Worm (Caenorhabditis elegans): ENCODE data around the gene T07G12.3.

- TF ChIP-seq dao-5 (tag; optimal IDR thresholded peaks at IDR 0.05) (no peak), him-1 (tag; optimal IDR thresholded peaks at IDR 0.05) (no peak)
Observed at ce11 chrIV:10543361-10543760, 9.6 kb downstream of the T07G12.3 start.

Measured in whole organism, L4/young adult.